Fruit fly (Drosophila melanogaster) whole organism, pupa: ENCODE measurements around the gene CG7907.

ENCODE experiments used
- CG10348 ChIP-seq: fragments of 200-800 bp; sonication (Bioruptor generic); IDR thresholded peaks from 2 replicates; pipeline ENCODE4 v1.3.6; 2022; ENCODE audit warnings: missing biosample characterization, missing genetic modification characterization
- CG12605 ChIP-seq: fragments of 200-800 bp; sonication (Bioruptor generic); IDR thresholded peaks from 2 replicates; pipeline ENCODE4 v1.3.6; 2022; ENCODE audit warnings: missing biosample characterization, missing genetic modification characterization
- CG13204 ChIP-seq: fragments of 200-800 bp; sonication (Bioruptor generic); optimal IDR thresholded peaks from 2 replicates; lab custom pipeline; 2018; ENCODE audit warnings: missing biosample characterization, mild to moderate bottlenecking, missing genetic modification characterization, moderate library complexity
- CG14655 ChIP-seq: fragments of 200-800 bp; sonication (Bioruptor generic); optimal IDR thresholded peaks from 3 replicates; lab custom pipeline; 2017; ENCODE audit warnings: mild to moderate bottlenecking, missing biosample characterization, missing genetic modification reagents, missing genetic modification characterization
- CG15710 ChIP-seq: fragments of 200-800 bp; sonication (Bioruptor generic); optimal IDR thresholded peaks from 2 replicates; lab custom pipeline; 2018; ENCODE audit warnings: missing biosample characterization, mild to moderate bottlenecking, missing genetic modification characterization, moderate library complexity
- CG17806 ChIP-seq: fragments of 200-800 bp; sonication (Bioruptor generic); optimal IDR thresholded peaks from 2 replicates; lab custom pipeline; 2018; ENCODE audit warnings: missing biosample characterization, mild to moderate bottlenecking, missing genetic modification characterization, moderate library complexity
- CG32121 ChIP-seq: fragments of 200-800 bp; sonication (Bioruptor generic); IDR thresholded peaks from 2 replicates; pipeline ENCODE4 v1.3.6; 2022; ENCODE audit warnings: missing biosample characterization, missing genetic modification characterization
- CG34367 ChIP-seq: fragments of 200-800 bp; sonication (Bioruptor generic); optimal IDR thresholded peaks from 2 replicates; lab custom pipeline; 2018; ENCODE audit warnings: missing biosample characterization, mild to moderate bottlenecking, missing genetic modification characterization
- CG4496 ChIP-seq: fragments of 200-800 bp; sonication (Bioruptor generic); IDR thresholded peaks from 3 replicates; pipeline ENCODE4 v1.3.6; 2022; ENCODE audit warnings: missing biosample characterization, missing genetic modification characterization
- CG8159 ChIP-seq: fragments of 200-800 bp; sonication (Bioruptor generic); optimal IDR thresholded peaks from 3 replicates; lab custom pipeline; 2018; ENCODE audit warnings: missing biosample characterization, mild to moderate bottlenecking, missing genetic modification characterization, moderate library complexity
- CG8301 ChIP-seq: fragments of 200-800 bp; sonication (Bioruptor generic); optimal IDR thresholded peaks from 2 replicates; lab custom pipeline; 2018; ENCODE audit warnings: missing biosample characterization, mild to moderate bottlenecking, missing genetic modification characterization
- CG9948 ChIP-seq: fragments of 200-800 bp; sonication (Bioruptor generic); optimal IDR thresholded peaks from 2 replicates; lab custom pipeline; 2018; ENCODE audit warnings: missing biosample characterization, mild to moderate bottlenecking, missing genetic modification characterization, moderate library complexity
- D1 ChIP-seq: fragments of 200-800 bp; sonication (Bioruptor generic); optimal IDR thresholded peaks from 2 replicates; lab custom pipeline; 2018; ENCODE audit warnings: missing biosample characterization, mild to moderate bottlenecking, missing genetic modification characterization, moderate library complexity
- EcR ChIP-seq: fragments of 200-800 bp; sonication (Bioruptor generic); optimal IDR thresholded peaks from 3 replicates; lab custom pipeline; 2019; ENCODE audit warnings: missing biosample characterization, missing genetic modification characterization, mild to moderate bottlenecking, moderate library complexity, missing genetic modification reagents
- Ets98B ChIP-seq: fragments of 200-800 bp; sonication (Bioruptor generic); IDR thresholded peaks from 2 replicates; pipeline ENCODE4 v1.3.6; 2022; ENCODE audit warnings: missing biosample characterization, missing genetic modification characterization
- Pif1A ChIP-seq: fragments of 200-800 bp; sonication (Bioruptor generic); optimal IDR thresholded peaks from 3 replicates; lab custom pipeline; 2016; ENCODE audit warnings: missing biosample characterization, missing genetic modification characterization
- Pif1B ChIP-seq: fragments of 200-800 bp; sonication (Bioruptor generic); optimal IDR thresholded peaks from 3 replicates; lab custom pipeline; 2016; ENCODE audit warnings: missing biosample characterization, missing genetic modification characterization
- Snoo ChIP-seq: fragments of 200-800 bp; sonication (Bioruptor generic); optimal IDR thresholded peaks from 3 replicates; lab custom pipeline; 2017; ENCODE audit warnings: missing biosample characterization, mild to moderate bottlenecking, missing genetic modification characterization, inconsistent platforms
- fd96Ca ChIP-seq: fragments of 200-800 bp; sonication (Bioruptor generic); IDR thresholded peaks from 3 replicates; pipeline ENCODE4 v1.3.6; 2022; ENCODE audit warnings: missing biosample characterization, missing genetic modification characterization
- gl ChIP-seq: fragments of 200-800 bp; sonication (Bioruptor generic); optimal IDR thresholded peaks from 2 replicates; lab custom pipeline; 2018; ENCODE audit warnings: missing biosample characterization, mild to moderate bottlenecking, missing genetic modification characterization
- rn ChIP-seq: fragments of 200-800 bp; sonication (Bioruptor generic); IDR thresholded peaks from 2 replicates; pipeline ENCODE4 v1.3.6; 2022; ENCODE audit warnings: missing biosample characterization, missing genetic modification characterization

Gene CG7907

DNA sequence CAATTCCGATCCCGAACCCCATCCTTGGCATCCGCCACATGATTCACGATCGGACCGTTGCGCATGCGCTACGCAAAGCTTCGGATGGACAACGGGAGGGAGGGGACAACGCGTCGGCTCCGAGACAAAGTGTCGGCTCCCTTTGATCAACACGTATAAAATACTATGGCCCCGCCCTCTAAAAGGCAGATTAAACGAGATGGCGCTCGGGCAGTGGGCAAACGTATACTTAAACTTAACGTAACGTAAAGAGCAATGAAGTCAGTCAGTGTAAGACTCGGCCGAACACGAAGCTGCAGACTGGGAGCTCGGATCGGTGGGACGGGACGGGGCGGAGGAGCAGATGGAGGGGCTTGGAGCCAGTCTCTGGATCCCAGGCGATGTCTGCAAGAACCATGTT, 13.4 kb downstream of the CG7907 start:
- TF ChIP-seq D1 (no peak), CG14655 (no peak), fd96Ca (GFP tag; lab: Robert Waterston, UW) (no peak), EcR (GFP tag; lab: Kevin White, UChicago) (no peak), CG8159 (tag; lab: Kevin White, UChicago) (no peak)

dm6 chr3R:21419258-21419657, 15.7 kb downstream of the CG7907 start:
- TF ChIP-seq CG10348 (GFP tag; lab: Robert Waterston, UW): no peak
- no peak for TF ChIP-seq CG8159 (tag; lab: Kevin White, UChicago)
- TF ChIP-seq Snoo (tag; lab: Kevin White, UChicago): no peak
- TF ChIP-seq Pif1A: no peak

- peak; percentile 35 for TF ChIP-seq CG17806
- no peak for TF ChIP-seq CG32121 (GFP tag; lab: Robert Waterston, UW)
- TF ChIP-seq rn (GFP tag; lab: Robert Waterston, UW): no peak
- no peak for TF ChIP-seq CG10348 (GFP tag; lab: Robert Waterston, UW)
- no peak for TF ChIP-seq Ets98B (GFP tag; lab: Robert Waterston, UW)
- TF ChIP-seq gl: no peak
- no peak for TF ChIP-seq Snoo (tag; lab: Kevin White, UChicago)
- no peak for TF ChIP-seq D1
- peak; percentile 59 for TF ChIP-seq CG14655
- TF ChIP-seq CG8159 (tag; lab: Kevin White, UChicago): peak; percentile 55
- TF ChIP-seq CG9948: peak; percentile 40
- TF ChIP-seq CG34367 (tag; lab: Kevin White, UChicago): no peak
- no peak for TF ChIP-seq Pif1A
- no peak for TF ChIP-seq EcR (GFP tag; lab: Kevin White, UChicago)
- no peak for TF ChIP-seq CG13204
- no peak for TF ChIP-seq CG15710 (tag; lab: Kevin White, UChicago)
- TF ChIP-seq CG12605 (GFP tag; lab: Robert Waterston, UW): no peak
- no peak for TF ChIP-seq fd96Ca (GFP tag; lab: Robert Waterston, UW)
- no peak for TF ChIP-seq CG4496 (GFP tag; lab: Robert Waterston, UW)
- no peak for TF ChIP-seq Pif1B (GFP tag; lab: Kevin White, UChicago)
- TF ChIP-seq CG8301 (tag; lab: Kevin White, UChicago): peak; percentile 39
Measured at dm6 chr3R:21419932-21420331, 16.4 kb downstream of the CG7907 start.

DNA sequence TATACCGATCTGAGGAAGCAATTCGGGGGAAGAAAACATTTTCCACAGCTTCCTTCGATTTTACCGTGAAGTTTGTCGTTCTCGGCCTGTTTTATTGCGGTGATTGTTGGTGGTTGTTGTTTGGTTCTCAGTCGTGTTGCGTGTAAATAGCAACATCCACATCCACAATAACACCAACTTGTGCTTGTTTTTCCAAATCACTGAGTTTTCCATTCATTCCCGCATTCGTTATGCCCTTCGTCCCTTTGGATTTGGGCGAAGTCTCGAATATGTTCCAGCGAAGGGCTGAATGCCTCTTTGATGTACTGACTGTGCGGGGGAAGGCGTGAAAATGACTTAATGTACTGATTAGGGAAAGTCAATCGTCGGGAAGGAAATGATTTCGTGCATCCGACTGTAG, 23.3 kb downstream of the CG7907 start:
- no peak for TF ChIP-seq CG8159 (tag; lab: Kevin White, UChicago)
- TF ChIP-seq Snoo (tag; lab: Kevin White, UChicago): no peak
- TF ChIP-seq CG34367 (tag; lab: Kevin White, UChicago): no peak
- no peak for TF ChIP-seq CG9948
- TF ChIP-seq CG4496 (GFP tag; lab: Robert Waterston, UW): no peak
- no peak for TF ChIP-seq rn (GFP tag; lab: Robert Waterston, UW)
- no peak for TF ChIP-seq CG32121 (GFP tag; lab: Robert Waterston, UW)
- no peak for TF ChIP-seq CG13204
- no peak for TF ChIP-seq CG10348 (GFP tag; lab: Robert Waterston, UW)
- TF ChIP-seq Pif1A: no peak

dm6 chr3R:21433879-21434559, 30.5 kb downstream of the CG7907 start, which contains the start of gene lbl:
Gene lbl, minus strand, starts transcription at chr3R:21434133.
- TF ChIP-seq CG8159 (tag; lab: Kevin White, UChicago) (no peak), CG8301 (tag; lab: Kevin White, UChicago) (no peak), CG10348 (GFP tag; lab: Robert Waterston, UW) (no peak), CG12605 (GFP tag; lab: Robert Waterston, UW) (no peak), CG14655 (no peak), CG15710 (tag; lab: Kevin White, UChicago) (no peak), gl (no peak), rn (GFP tag; lab: Robert Waterston, UW) (no peak), fd96Ca (GFP tag; lab: Robert Waterston, UW) (0 out of 3 replicates have a peak, but pooled peaks have one; percentile 32), CG34367 (tag; lab: Kevin White, UChicago) (no peak), CG32121 (GFP tag; lab: Robert Waterston, UW) (0 out of 2 replicates have a peak, but pooled peaks have one; percentile 11), CG9948 (no peak), CG4496 (GFP tag; lab: Robert Waterston, UW) (0 out of 3 replicates have a peak, but pooled peaks have one; percentile 8), D1 (no peak), Ets98B (GFP tag; lab: Robert Waterston, UW) (no peak), Pif1B (GFP tag; lab: Kevin White, UChicago) (no peak), Snoo (tag; lab: Kevin White, UChicago) (no peak), Pif1A (no peak)

DNA sequence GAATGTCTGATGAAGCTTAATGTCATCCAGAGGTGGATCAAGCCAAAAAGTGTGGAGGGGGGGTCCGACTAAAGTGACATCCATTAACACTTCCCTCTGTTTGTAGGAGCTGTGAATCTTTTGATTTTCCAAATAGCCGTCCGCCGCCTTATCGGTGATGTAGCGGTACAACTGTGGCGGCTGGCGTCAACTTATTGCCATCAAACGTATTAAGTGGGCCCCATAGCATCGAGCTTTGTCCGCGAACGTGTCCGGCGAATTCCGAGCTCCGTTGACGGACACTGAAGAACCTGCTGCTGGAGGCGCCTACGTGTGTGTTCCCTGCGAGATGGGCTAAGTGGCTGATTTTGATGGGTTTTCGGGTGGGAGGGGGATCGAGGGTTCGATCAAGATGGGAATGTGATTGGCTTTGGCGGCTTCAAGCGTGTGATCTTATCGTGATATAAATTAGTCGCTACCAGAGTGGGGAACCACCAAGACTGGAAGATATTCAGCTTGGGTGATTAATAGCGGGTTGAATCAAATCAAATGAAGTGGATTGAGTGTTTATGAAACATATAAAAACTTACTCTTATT, 34.1 kb downstream of the CG7907 start:
- no peak for TF ChIP-seq fd96Ca (GFP tag; lab: Robert Waterston, UW)
- TF ChIP-seq CG4496 (GFP tag; lab: Robert Waterston, UW): no peak
- TF ChIP-seq Pif1B (GFP tag; lab: Kevin White, UChicago): no peak
- TF ChIP-seq rn (GFP tag; lab: Robert Waterston, UW): no peak
- no peak for TF ChIP-seq CG34367 (tag; lab: Kevin White, UChicago)
- no peak for TF ChIP-seq gl
- TF ChIP-seq Ets98B (GFP tag; lab: Robert Waterston, UW): no peak
- TF ChIP-seq CG17806: no peak
- no peak for TF ChIP-seq CG9948
